Fruit fly (Drosophila melanogaster) whole organism, embryonic: Measurements from ENCODE around the gene Obp99a.

Experiments
- Asciz ChIP-seq: fragments of 200-800 bp; sonication (Bioruptor generic); optimal IDR thresholded peaks from 2 replicates; lab custom pipeline; 2017; ENCODE audit warnings: missing biosample characterization, mild to moderate bottlenecking, missing genetic modification characterization, missing genetic modification reagents
- C15 ChIP-seq: fragments of 200-800 bp; sonication (Bioruptor generic); IDR thresholded peaks from 3 replicates; pipeline ENCODE4 v1.3.6; 2022; ENCODE audit warnings: missing biosample characterization, missing genetic modification characterization
- CG10565 ChIP-seq: fragments of 200-800 bp; sonication (Bioruptor generic); optimal IDR thresholded peaks from 3 replicates; lab custom pipeline; 2016; ENCODE audit warnings: missing biosample characterization, mild to moderate bottlenecking, missing genetic modification characterization
- CG12299 ChIP-seq: fragments of 200-800 bp; sonication (Bioruptor generic); optimal IDR thresholded peaks from 2 replicates; lab custom pipeline; 2018; ENCODE audit warnings: missing biosample characterization, mild to moderate bottlenecking, missing genetic modification characterization
- CG13296 ChIP-seq: fragments of 200-800 bp; sonication (Bioruptor generic); optimal IDR thresholded peaks from 3 replicates; lab custom pipeline; 2018; ENCODE audit warnings: missing biosample characterization, mild to moderate bottlenecking, missing genetic modification characterization
- CG17359 ChIP-seq: fragments of 200-800 bp; sonication (Bioruptor generic); optimal IDR thresholded peaks from 3 replicates; lab custom pipeline; 2018; ENCODE audit warnings: missing biosample characterization, mild to moderate bottlenecking, missing genetic modification characterization, moderate library complexity
- CG18599 ChIP-seq: fragments of 200-800 bp; sonication (Bioruptor generic); optimal IDR thresholded peaks from 3 replicates; lab custom pipeline; 2017; ENCODE audit warnings: missing biosample characterization, missing genetic modification characterization, mild to moderate bottlenecking, moderate library complexity, missing genetic modification reagents
- CG32532 ChIP-seq: fragments of 200-800 bp; sonication (Bioruptor generic); IDR thresholded peaks from 2 replicates; pipeline ENCODE4 v1.3.6; 2022; ENCODE audit warnings: missing biosample characterization, missing genetic modification characterization
- CG34422 ChIP-seq: fragments of 200-800 bp; sonication (Bioruptor generic); IDR thresholded peaks from 3 replicates; pipeline ENCODE4 v1.3.6; 2022; ENCODE audit warnings: missing biosample characterization, missing genetic modification characterization
- CG4282 ChIP-seq: fragments of 200-800 bp; sonication (Bioruptor generic); optimal IDR thresholded peaks from 2 replicates; lab custom pipeline; 2016; ENCODE audit warnings: missing biosample characterization, missing genetic modification characterization
- CG4328 ChIP-seq: fragments of 200-800 bp; sonication (Bioruptor generic); optimal IDR thresholded peaks from 3 replicates; lab custom pipeline; 2017; ENCODE audit warnings: missing biosample characterization, missing genetic modification reagents, missing genetic modification characterization
- CG43689 ChIP-seq: fragments of 200-800 bp; sonication (Bioruptor generic); IDR thresholded peaks from 2 replicates; pipeline ENCODE4 v1.3.6; 2022; ENCODE audit warnings: missing biosample characterization, missing genetic modification characterization
- CG6654 ChIP-seq: fragments of 200-800 bp; sonication (Bioruptor generic); optimal IDR thresholded peaks from 2 replicates; lab custom pipeline; 2017; ENCODE audit warnings: missing biosample characterization, mild to moderate bottlenecking, missing genetic modification characterization
- CG6765 ChIP-seq: fragments of 200-800 bp; sonication (Bioruptor generic); optimal IDR thresholded peaks from 3 replicates; lab custom pipeline; 2017; ENCODE audit warnings: missing biosample characterization, mild to moderate bottlenecking, missing genetic modification characterization
- CG7357 ChIP-seq: fragments of 200-800 bp; sonication (Bioruptor generic); IDR thresholded peaks from 3 replicates; pipeline ENCODE4 v1.3.6; 2022; ENCODE audit warnings: missing biosample characterization, missing genetic modification characterization
- CG8359 ChIP-seq: fragments of 200-800 bp; sonication (Bioruptor generic); optimal IDR thresholded peaks from 2 replicates; lab custom pipeline; 2017; ENCODE audit warnings: missing biosample characterization, mild to moderate bottlenecking, missing genetic modification characterization, borderline replicate concordance
- CG9215 ChIP-seq: fragments of 200-800 bp; sonication (Bioruptor generic); IDR thresholded peaks from 2 replicates; pipeline ENCODE4 v1.3.6; 2022; ENCODE audit warnings: missing biosample characterization, missing genetic modification characterization
- D ChIP-seq, 2 experiments: fragments of 200-800 bp in 1 of 2; fragments of >200 bp in 1 of 2; sonication (Bioruptor generic) in 1 of 2; optimal IDR thresholded peaks; 2 replicates in 1 of 2; 3 replicates in 1 of 2; lab custom pipeline; 2017; ENCODE audit warnings: mild to moderate bottlenecking in 1 of 2, missing biosample characterization in 1 of 2, missing genetic modification characterization in 1 of 2, missing genetic modification reagents in 1 of 2
- Dip2 ChIP-seq: fragments of 200-800 bp; sonication (Bioruptor generic); IDR thresholded peaks from 2 replicates; pipeline ENCODE4 v1.3.6; 2022; ENCODE audit warnings: missing biosample characterization, missing genetic modification characterization
- Elba2 ChIP-seq: fragments of 200-800 bp; sonication (Bioruptor generic); optimal IDR thresholded peaks from 3 replicates; lab custom pipeline; 2016; ENCODE audit warnings: missing biosample characterization, missing genetic modification characterization
- GATAe ChIP-seq: fragments of 200-800 bp; sonication (Bioruptor generic); conservative IDR thresholded peaks from 2 replicates; pipeline ENCODE4 v1.3.6; 2022; ENCODE audit warnings: missing biosample characterization, missing genetic modification characterization
- Gsc ChIP-seq: fragments of 200-800 bp; sonication (Bioruptor generic); IDR thresholded peaks from 2 replicates; pipeline ENCODE4 v1.3.6; 2022; ENCODE audit warnings: missing biosample characterization, missing genetic modification characterization
- HLH4C ChIP-seq: fragments of 200-800 bp; sonication (Bioruptor generic); IDR thresholded peaks from 3 replicates; pipeline ENCODE4 v1.3.6; 2022; ENCODE audit warnings: missing biosample characterization, missing genetic modification characterization; ENCODE audit not compliant: partially characterized antibody
- Jarid2 ChIP-seq: fragments of 200-800 bp; sonication (Bioruptor generic); optimal IDR thresholded peaks from 3 replicates; lab custom pipeline; 2017; ENCODE audit warnings: mild to moderate bottlenecking, missing biosample characterization, missing genetic modification reagents, missing genetic modification characterization
- Kr ChIP-seq: fragments of 200-800 bp; sonication (Bioruptor generic); optimal IDR thresholded peaks from 2 replicates; lab custom pipeline; 2017; ENCODE audit warnings: missing biosample characterization, mild to moderate bottlenecking, missing genetic modification characterization
- Ravus ChIP-seq: fragments of 200-800 bp; sonication (Bioruptor generic); IDR thresholded peaks from 2 replicates; pipeline ENCODE4 v1.3.6; 2022; ENCODE audit warnings: missing biosample characterization, missing genetic modification characterization
- Spps ChIP-seq: fragments of 200-800 bp; sonication (Bioruptor generic); optimal IDR thresholded peaks from 2 replicates; lab custom pipeline; 2018; ENCODE audit warnings: missing biosample characterization, mild to moderate bottlenecking, missing genetic modification characterization
- Xrp1 ChIP-seq: fragments of 200-800 bp; sonication (Bioruptor generic); IDR thresholded peaks from 2 replicates; pipeline ENCODE4 v1.3.6; 2022; ENCODE audit warnings: missing biosample characterization, missing genetic modification characterization
- ac ChIP-seq: fragments of 200-800 bp; sonication (Bioruptor generic); optimal IDR thresholded peaks from 3 replicates; lab custom pipeline; 2017; ENCODE audit warnings: missing biosample characterization, mild to moderate bottlenecking, missing genetic modification characterization
- amos ChIP-seq: fragments of 200-800 bp; sonication (Bioruptor generic); IDR thresholded peaks from 2 replicates; pipeline ENCODE4 v1.3.6; 2022; ENCODE audit warnings: missing biosample characterization, missing genetic modification characterization; ENCODE audit not compliant: partially characterized antibody
- btn ChIP-seq: fragments of 200-800 bp; sonication (Bioruptor generic); optimal IDR thresholded peaks from 2 replicates; lab custom pipeline; 2016; ENCODE audit warnings: missing biosample characterization, missing genetic modification characterization
- caup ChIP-seq: fragments of 200-800 bp; sonication (Bioruptor generic); optimal IDR thresholded peaks from 3 replicates; lab custom pipeline; 2017; ENCODE audit warnings: missing biosample characterization, mild to moderate bottlenecking, missing genetic modification characterization, moderate library complexity; ENCODE audit not compliant: severe bottlenecking
- disco-r ChIP-seq: fragments of 200-800 bp; sonication (Bioruptor generic); optimal IDR thresholded peaks from 2 replicates; lab custom pipeline; 2016; ENCODE audit warnings: missing biosample characterization, missing genetic modification characterization
- ham ChIP-seq: fragments of 200-800 bp; sonication (Bioruptor generic); IDR thresholded peaks from 2 replicates; pipeline ENCODE4 v1.3.6; 2022; ENCODE audit warnings: missing biosample characterization, missing genetic modification characterization
- hth ChIP-seq: fragments of >200 bp; optimal IDR thresholded peaks from 2 replicates; lab custom pipeline; 2017; ENCODE audit warnings: inconsistent platforms
- inv ChIP-seq: fragments of 200-800 bp; sonication (Bioruptor generic); IDR thresholded peaks from 2 replicates; pipeline ENCODE4 v1.3.6; 2022; ENCODE audit warnings: missing biosample characterization, missing genetic modification characterization; ENCODE audit not compliant: partially characterized antibody
- kay ChIP-seq: fragments of 200-800 bp; sonication (Bioruptor generic); optimal IDR thresholded peaks from 2 replicates; lab custom pipeline; 2016; ENCODE audit warnings: missing biosample characterization, missing genetic modification characterization
- maf-S ChIP-seq: fragments of 200-800 bp; sonication (Bioruptor generic); optimal IDR thresholded peaks from 2 replicates; lab custom pipeline; 2016; ENCODE audit warnings: missing biosample characterization, missing genetic modification characterization
- nerfin-2 ChIP-seq: fragments of 200-800 bp; sonication (Bioruptor generic); IDR thresholded peaks from 2 replicates; pipeline ENCODE4 v1.3.6; 2022; ENCODE audit warnings: missing biosample characterization, missing genetic modification characterization; ENCODE audit not compliant: partially characterized antibody
- nmo ChIP-seq: fragments of 200-800 bp; sonication (Bioruptor generic); optimal IDR thresholded peaks from 2 replicates; lab custom pipeline; 2018; ENCODE audit warnings: missing biosample characterization, mild to moderate bottlenecking, missing genetic modification characterization, moderate library complexity
- peb ChIP-seq: fragments of 200-800 bp; sonication (Bioruptor generic); IDR thresholded peaks from 2 replicates; pipeline ENCODE4 v1.3.6; 2022; ENCODE audit warnings: missing biosample characterization, missing genetic modification characterization
- pita ChIP-seq: fragments of 200-800 bp; sonication (Bioruptor generic); optimal IDR thresholded peaks from 2 replicates; lab custom pipeline; 2017; ENCODE audit warnings: missing biosample characterization, mild to moderate bottlenecking, missing genetic modification characterization
- rib ChIP-seq: fragments of 200-800 bp; sonication (Bioruptor generic); IDR thresholded peaks from 2 replicates; pipeline ENCODE4 v1.3.6; 2022; ENCODE audit warnings: missing biosample characterization, missing genetic modification characterization
- scrt ChIP-seq: fragments of 200-800 bp; sonication (Bioruptor generic); optimal IDR thresholded peaks from 2 replicates; lab custom pipeline; 2018; ENCODE audit warnings: missing biosample characterization, mild to moderate bottlenecking, missing genetic modification characterization, moderate library complexity
- sens-2 ChIP-seq: fragments of 200-800 bp; sonication (Bioruptor generic); IDR thresholded peaks from 2 replicates; pipeline ENCODE4 v1.3.6; 2022; ENCODE audit warnings: missing biosample characterization, missing genetic modification characterization
- sr ChIP-seq: fragments of 200-800 bp; sonication (Bioruptor generic); IDR thresholded peaks from 3 replicates; pipeline ENCODE4 v1.3.6; 2022; ENCODE audit warnings: missing biosample characterization, missing genetic modification characterization
- tap ChIP-seq: fragments of 200-800 bp; optimal IDR thresholded peaks from 3 replicates; lab custom pipeline; 2019; ENCODE audit warnings: missing biosample characterization, mild to moderate bottlenecking, missing genetic modification characterization, moderate library complexity
- trh ChIP-seq: fragments of 200-800 bp; sonication (Bioruptor generic); optimal IDR thresholded peaks from 2 replicates; lab custom pipeline; 2016; ENCODE audit warnings: missing biosample characterization, missing genetic modification characterization
- unc-4 ChIP-seq: fragments of 200-800 bp; sonication (Bioruptor generic); IDR thresholded peaks from 2 replicates; pipeline ENCODE4 v1.3.6; 2022; ENCODE audit warnings: missing biosample characterization, missing genetic modification characterization; ENCODE audit not compliant: partially characterized antibody
- vfl ChIP-seq: fragments of 200-800 bp; sonication (Bioruptor generic); optimal IDR thresholded peaks from 2 replicates; lab custom pipeline; 2016; ENCODE audit warnings: missing biosample characterization, missing genetic modification characterization
- zf30C ChIP-seq: fragments of 200-800 bp; sonication (Bioruptor generic); optimal IDR thresholded peaks from 3 replicates; lab custom pipeline; 2018; ENCODE audit warnings: missing biosample characterization, mild to moderate bottlenecking, missing genetic modification characterization

Gene Obp99a

dm6 chr3R:29699220-29699619 is 27.8 kb downstream of the Obp99a start (continued):
- TF ChIP-seq unc-4 (no peak), D (optimal IDR thresholded peaks at IDR 0.05; lab: Kevin White, UChicago) (no peak), D (GFP tag; optimal IDR thresholded peaks at IDR 0.05; lab: Kevin White, UChicago) (no peak), trh (GFP tag; lab: Kevin White, UChicago) (no peak), disco-r (GFP tag; lab: Kevin White, UChicago) (no peak), CG34422 (peak; percentile 7; the same call in 1 of the 3 replicates), vfl (no peak), scrt (no peak), Spps (tag; lab: Kevin White, UChicago) (no peak), CG6654 (GFP tag; lab: Kevin White, UChicago) (no peak), CG12299 (no peak), caup (no peak), rib (GFP tag; lab: Robert Waterston, UW) (no peak), CG6765 (GFP tag; lab: Kevin White, UChicago) (no peak), Gsc (peak; percentile 27; the same call in 1 of the 2 replicates), CG13296 (GFP tag; lab: Kevin White, UChicago) (no peak), Kr (GFP tag; lab: Kevin White, UChicago) (no peak), CG43689 (no peak), nerfin-2 (GFP tag; lab: Robert Waterston, UW) (no peak), nmo (GFP tag; lab: Kevin White, UChicago) (peak; percentile 69), pita (GFP tag; lab: Kevin White, UChicago) (no peak), CG4328 (no peak), tap (tag; lab: Kevin White, UChicago) (no peak), Ravus (GFP tag; lab: Robert Waterston, UW) (no peak), Dip2 (no peak), CG10565 (GFP tag; lab: Kevin White, UChicago) (no peak), kay (no peak), sens-2 (GFP tag; lab: Robert Waterston, UW) (peak; percentile 62; the same call in 1 of the 2 replicates), HLH4C (GFP tag; lab: Robert Waterston, UW) (no peak), CG17359 (tag; lab: Kevin White, UChicago) (no peak), sr (GFP tag; lab: Robert Waterston, UW) (0 out of 3 replicates have a peak, but pooled peaks have one; percentile 28), Asciz (GFP tag; lab: Kevin White, UChicago) (no peak), C15 (GFP tag; lab: Robert Waterston, UW) (no peak), Jarid2 (GFP tag; lab: Kevin White, UChicago) (no peak), inv (GFP tag; lab: Robert Waterston, UW) (no peak), GATAe (GFP tag; lab: Robert Waterston, UW) (no peak), ac (GFP tag; lab: Kevin White, UChicago) (no peak), CG9215 (GFP tag; lab: Robert Waterston, UW) (peak; percentile 46; the same call in 1 of the 2 replicates), CG18599 (no peak), maf-S (GFP tag; lab: Kevin White, UChicago) (no peak), Elba2 (GFP tag; lab: Kevin White, UChicago) (no peak), peb (peak; percentile 51), ham (no peak), CG7357 (GFP tag; lab: Robert Waterston, UW) (peak; percentile 58; the same call in 2 of the 3 replicates), btn (GFP tag; lab: Kevin White, UChicago) (no peak), CG4282 (no peak), CG32532 (GFP tag; lab: Robert Waterston, UW) (no peak), CG8359 (GFP tag; lab: Kevin White, UChicago) (no peak), amos (GFP tag; lab: Robert Waterston, UW) (no peak), zf30C (GFP tag; lab: Kevin White, UChicago) (no peak), hth (lab: Kevin White, UChicago) (no peak), Xrp1 (GFP tag; lab: Robert Waterston, UW) (peak; percentile 84)
